Fruit fly (Drosophila melanogaster) whole organism, embryonic: ENCODE data around the gene dyl.

ENCODE experiments used
- Antp ChIP-seq: fragments of 200-800 bp; sonication (Bioruptor generic); optimal IDR thresholded peaks from 3 replicates; lab custom pipeline; 2016; ENCODE audit warnings: missing biosample characterization, missing genetic modification characterization
- CG10321 ChIP-seq: fragments of 200-800 bp; sonication (Bioruptor generic); IDR thresholded peaks from 2 replicates; pipeline ENCODE4 v1.3.6; 2022; ENCODE audit warnings: missing biosample characterization, missing genetic modification characterization
- CG13287 ChIP-seq: fragments of 200-800 bp; sonication (Bioruptor generic); IDR thresholded peaks from 2 replicates; pipeline ENCODE4 v1.3.6; 2022; ENCODE audit warnings: missing biosample characterization, missing genetic modification characterization; ENCODE audit not compliant: partially characterized antibody
- CG15073 ChIP-seq: fragments of 200-800 bp; sonication (Bioruptor generic); optimal IDR thresholded peaks from 2 replicates; lab custom pipeline; 2016; ENCODE audit warnings: missing biosample characterization, missing genetic modification characterization
- CG1603 ChIP-seq: fragments of 200-800 bp; sonication (Bioruptor generic); optimal IDR thresholded peaks from 2 replicates; lab custom pipeline; 2019; ENCODE audit warnings: missing biosample characterization, mild to moderate bottlenecking, missing genetic modification characterization, moderate library complexity
- CG17361 ChIP-seq: fragments of 200-800 bp; sonication (Bioruptor generic); IDR thresholded peaks from 3 replicates; pipeline ENCODE4 v1.3.6; 2022; ENCODE audit warnings: missing biosample characterization, missing genetic modification characterization
- CG18262 ChIP-seq: fragments of 200-800 bp; optimal IDR thresholded peaks from 3 replicates; lab custom pipeline; 2019; ENCODE audit warnings: missing biosample characterization, mild to moderate bottlenecking, missing genetic modification characterization, moderate library complexity
- CG2875 ChIP-seq: fragments of 200-800 bp; sonication (Bioruptor generic); optimal IDR thresholded peaks from 2 replicates; lab custom pipeline; 2017; ENCODE audit warnings: missing biosample characterization, mild to moderate bottlenecking, missing genetic modification characterization, missing genetic modification reagents
- CG2889 ChIP-seq: fragments of 200-800 bp; sonication (Bioruptor generic); IDR thresholded peaks from 3 replicates; pipeline ENCODE4 v1.3.6; 2022; ENCODE audit warnings: missing biosample characterization, missing genetic modification characterization
- CG3407 ChIP-seq: fragments of 200-800 bp; sonication (Bioruptor generic); optimal IDR thresholded peaks from 2 replicates; lab custom pipeline; 2018; ENCODE audit warnings: missing biosample characterization, mild to moderate bottlenecking, missing genetic modification characterization
- CG3838 ChIP-seq: fragments of 200-800 bp; sonication (Bioruptor generic); optimal IDR thresholded peaks from 3 replicates; lab custom pipeline; 2016; ENCODE audit warnings: missing biosample characterization, missing genetic modification characterization
- CG5953 ChIP-seq: fragments of 200-800 bp; sonication (Bioruptor generic); IDR thresholded peaks from 2 replicates; pipeline ENCODE4 v1.3.6; 2022; ENCODE audit warnings: missing biosample characterization, missing genetic modification characterization
- CG6272 ChIP-seq: fragments of 200-800 bp; sonication (Bioruptor generic); IDR thresholded peaks from 2 replicates; pipeline ENCODE4 v1.3.6; 2022; ENCODE audit warnings: missing biosample characterization, missing genetic modification characterization
- CG7271 ChIP-seq: fragments of 200-800 bp; sonication (Bioruptor generic); optimal IDR thresholded peaks from 2 replicates; lab custom pipeline; 2018; ENCODE audit warnings: missing biosample characterization, mild to moderate bottlenecking, missing genetic modification characterization, moderate library complexity
- CG9437 ChIP-seq: fragments of 200-800 bp; sonication (Bioruptor generic); optimal IDR thresholded peaks from 2 replicates; lab custom pipeline; 2018; ENCODE audit warnings: missing biosample characterization, mild to moderate bottlenecking, missing genetic modification characterization
- Chrac-16 ChIP-seq: fragments of 200-800 bp; sonication (Bioruptor generic); optimal IDR thresholded peaks from 3 replicates; lab custom pipeline; 2016; ENCODE audit warnings: missing biosample characterization, missing genetic modification characterization
- CkIIα-i1 ChIP-seq: fragments of 200-800 bp; sonication (Bioruptor generic); IDR thresholded peaks from 2 replicates; pipeline ENCODE4 v1.3.6; 2022; ENCODE audit warnings: missing biosample characterization, missing genetic modification characterization
- D19B ChIP-seq: fragments of 200-800 bp; sonication (Bioruptor generic); optimal IDR thresholded peaks from 2 replicates; lab custom pipeline; 2017; ENCODE audit warnings: missing biosample characterization, mild to moderate bottlenecking, missing genetic modification characterization
- Dek ChIP-seq: fragments of 200-800 bp; sonication (Bioruptor generic); optimal IDR thresholded peaks from 3 replicates; lab custom pipeline; 2019; ENCODE audit warnings: missing biosample characterization, mild to moderate bottlenecking, missing genetic modification characterization, moderate library complexity
- Dip2 ChIP-seq: fragments of 200-800 bp; sonication (Bioruptor generic); IDR thresholded peaks from 2 replicates; pipeline ENCODE4 v1.3.6; 2022; ENCODE audit warnings: missing biosample characterization, missing genetic modification characterization
- Eip74EF ChIP-seq, 2 experiments: fragments of 200-800 bp in 1 of 2; fragments of >200 bp in 1 of 2; sonication (Bioruptor generic) in 1 of 2; optimal IDR thresholded peaks; 2 replicates each; lab custom pipeline; 2017 to 2019; ENCODE audit warnings: missing biosample characterization in 2 of 2, missing genetic modification characterization in 2 of 2, mild to moderate bottlenecking in 1 of 2, moderate library complexity in 1 of 2
- Ets65A ChIP-seq: fragments of 200-800 bp; sonication (Bioruptor generic); peaks from one replicate; lab custom pipeline; 2016; ENCODE audit warnings: missing biosample characterization, missing genetic modification characterization
- HmgZ ChIP-seq: fragments of 200-800 bp; sonication (Bioruptor generic); optimal IDR thresholded peaks from 2 replicates; lab custom pipeline; 2018; ENCODE audit warnings: missing biosample characterization, mild to moderate bottlenecking, missing genetic modification characterization
- Hr39 ChIP-seq: fragments of >200 bp; optimal IDR thresholded peaks from 2 replicates; lab custom pipeline; 2017
- Hr51 ChIP-seq, 2 experiments: fragments of 200-800 bp; sonication (Bioruptor generic); optimal IDR thresholded peaks; 2 replicates in 1 of 2; 3 replicates in 1 of 2; lab custom pipeline; 2016 to 2018; ENCODE audit warnings: missing biosample characterization in 2 of 2, missing genetic modification characterization in 2 of 2, mild to moderate bottlenecking in 1 of 2, moderate library complexity in 1 of 2
- Hsf ChIP-seq: fragments of 200-800 bp; sonication (Bioruptor generic); optimal IDR thresholded peaks from 3 replicates; lab custom pipeline; 2016; ENCODE audit warnings: missing biosample characterization, missing genetic modification characterization
- Lim3 ChIP-seq: fragments of 200-800 bp; sonication (Bioruptor generic); IDR thresholded peaks from 2 replicates; pipeline ENCODE4 v1.3.6; 2022; ENCODE audit warnings: missing biosample characterization, missing genetic modification characterization
- MBD-R2 ChIP-seq: fragments of 200-800 bp; sonication (Bioruptor generic); IDR thresholded peaks from 2 replicates; pipeline ENCODE4 v1.3.6; 2022; ENCODE audit warnings: missing biosample characterization, missing genetic modification characterization
- MESR4 ChIP-seq: fragments of 200-800 bp; sonication (Bioruptor generic); optimal IDR thresholded peaks from 2 replicates; lab custom pipeline; 2018; ENCODE audit warnings: missing biosample characterization, mild to moderate bottlenecking, missing genetic modification characterization, moderate library complexity
- MTF-1 ChIP-seq: fragments of 200-800 bp; sonication (Bioruptor generic); optimal IDR thresholded peaks from 2 replicates; lab custom pipeline; 2018; ENCODE audit warnings: missing biosample characterization, mild to moderate bottlenecking, missing genetic modification characterization, borderline replicate concordance
- Sry-δ ChIP-seq: fragments of 200-800 bp; sonication (Bioruptor generic); optimal IDR thresholded peaks from 2 replicates; lab custom pipeline; 2016; ENCODE audit warnings: missing biosample characterization, missing genetic modification characterization
- Ssrp ChIP-seq: fragments of 200-800 bp; sonication (Bioruptor generic); optimal IDR thresholded peaks from 2 replicates; lab custom pipeline; 2018; ENCODE audit warnings: missing biosample characterization, mild to moderate bottlenecking, missing genetic modification characterization, moderate library complexity
- Stat92E ChIP-seq, 3 experiments: fragments of >200 bp in 2 of 3; fragments of 200-800 bp in 1 of 3; sonication (Bioruptor generic) in 1 of 3; optimal IDR thresholded peaks; 2 replicates each; lab custom pipeline; 2017 to 2019; ENCODE audit warnings: missing biosample characterization in 3 of 3, missing genetic modification characterization in 3 of 3, mild to moderate bottlenecking in 1 of 3, moderate library complexity in 1 of 3
- btn ChIP-seq: fragments of 200-800 bp; sonication (Bioruptor generic); optimal IDR thresholded peaks from 2 replicates; lab custom pipeline; 2016; ENCODE audit warnings: missing biosample characterization, missing genetic modification characterization
- cg ChIP-seq: fragments of 200-800 bp; sonication (Bioruptor generic); optimal IDR thresholded peaks from 3 replicates; lab custom pipeline; 2019; ENCODE audit warnings: missing biosample characterization, mild to moderate bottlenecking, missing genetic modification characterization, moderate library complexity
- chinmo ChIP-seq: fragments of 200-800 bp; sonication (Bioruptor generic); IDR thresholded peaks from 4 replicates; pipeline ENCODE4 v1.3.6; 2022; ENCODE audit warnings: missing biosample characterization, missing genetic modification characterization; ENCODE audit not compliant: partially characterized antibody
- da ChIP-seq: fragments of 200-800 bp; sonication (Bioruptor generic); optimal IDR thresholded peaks from 2 replicates; lab custom pipeline; 2016; ENCODE audit warnings: missing biosample characterization, missing genetic modification characterization
- en ChIP-seq: fragments of 200-800 bp; sonication (Bioruptor generic); optimal IDR thresholded peaks from 2 replicates; lab custom pipeline; 2016; ENCODE audit warnings: missing biosample characterization, missing genetic modification characterization
- fd102C ChIP-seq: fragments of 200-800 bp; sonication (Bioruptor generic); optimal IDR thresholded peaks from 2 replicates; lab custom pipeline; 2018; ENCODE audit warnings: missing biosample characterization, mild to moderate bottlenecking, missing genetic modification characterization, moderate library complexity
- gsb ChIP-seq: fragments of 200-800 bp; sonication (Bioruptor generic); IDR thresholded peaks from 2 replicates; pipeline ENCODE4 v1.3.6; 2022; ENCODE audit warnings: missing biosample characterization, missing genetic modification characterization
- jumu ChIP-seq: fragments of 200-800 bp; sonication (Bioruptor generic); optimal IDR thresholded peaks from 3 replicates; lab custom pipeline; 2016; ENCODE audit warnings: missing biosample characterization, missing genetic modification characterization
- lmd ChIP-seq: fragments of 200-800 bp; sonication (Bioruptor generic); IDR thresholded peaks from 2 replicates; pipeline ENCODE4 v1.3.6; 2022; ENCODE audit warnings: missing biosample characterization, missing genetic modification characterization
- mam ChIP-seq: fragments of 200-800 bp; sonication (Bioruptor generic); optimal IDR thresholded peaks from 3 replicates; lab custom pipeline; 2016; ENCODE audit warnings: missing biosample characterization, missing genetic modification characterization
- pros ChIP-seq: fragments of 200-800 bp; sonication (Bioruptor generic); optimal IDR thresholded peaks from 3 replicates; lab custom pipeline; 2019; ENCODE audit warnings: missing biosample characterization, mild to moderate bottlenecking, missing genetic modification characterization, moderate library complexity
- schlank ChIP-seq: fragments of 200-800 bp; sonication (Bioruptor generic); optimal IDR thresholded peaks from 2 replicates; lab custom pipeline; 2018; ENCODE audit warnings: missing biosample characterization, mild to moderate bottlenecking, missing genetic modification characterization
- sna ChIP-seq: fragments of 200-800 bp; sonication (Bioruptor generic); IDR thresholded peaks from 2 replicates; pipeline ENCODE4 v1.3.6; 2022; ENCODE audit warnings: missing biosample characterization, missing genetic modification characterization; ENCODE audit not compliant: partially characterized antibody
- sob ChIP-seq: fragments of 200-800 bp; sonication (Bioruptor generic); IDR thresholded peaks from 2 replicates; pipeline ENCODE4 v1.3.6; 2022; ENCODE audit warnings: missing biosample characterization, missing genetic modification characterization
- sug ChIP-seq: fragments of 200-800 bp; optimal IDR thresholded peaks from 2 replicates; lab custom pipeline; 2019; ENCODE audit warnings: missing biosample characterization, mild to moderate bottlenecking, missing genetic modification characterization, moderate library complexity
- tin ChIP-seq: fragments of 200-800 bp; sonication (Bioruptor generic); optimal IDR thresholded peaks from 3 replicates; lab custom pipeline; 2016; ENCODE audit warnings: missing biosample characterization, missing genetic modification characterization
- wdn ChIP-seq: fragments of 200-800 bp; sonication (Bioruptor generic); IDR thresholded peaks from 2 replicates; pipeline ENCODE4 v1.3.6; 2022; ENCODE audit warnings: missing biosample characterization, missing genetic modification characterization

dyl gene

dm6 chr3L:4259102-4259558 is 48.4 kb downstream of the dyl start, which contains the start of the genes CG15011 and CG1309 (continued):
- TF ChIP-seq Hr39 (lab: Kevin White, UChicago) = no peak
- TF ChIP-seq MESR4 (GFP tag; lab: Kevin White, UChicago) = peak; percentile 63
- TF ChIP-seq Ssrp = peak; percentile 79
- TF ChIP-seq Hr51 (GFP tag; optimal IDR thresholded peaks at IDR 0.05; lab: Kevin White, UChicago) = peak; percentile 80 to 81
- TF ChIP-seq CkIIα-i1 (GFP tag; lab: Robert Waterston, UW) = no peak
- TF ChIP-seq MBD-R2 (GFP tag; lab: Robert Waterston, UW) = peak; percentile 97
- TF ChIP-seq D19B (GFP tag; lab: Kevin White, UChicago) = peak; percentile 59
- peak; percentile 78 for TF ChIP-seq sob (GFP tag; lab: Robert Waterston, UW)
- TF ChIP-seq lmd (GFP tag; lab: Robert Waterston, UW) = peak; percentile 83
- TF ChIP-seq CG2889 (GFP tag; lab: Robert Waterston, UW) = peak; percentile 74; the same call in 2 of the 3 replicates
- peak; percentile 85 for TF ChIP-seq Chrac-16 (GFP tag; lab: Kevin White, UChicago)
- TF ChIP-seq CG1603 (tag; lab: Kevin White, UChicago) = peak; percentile 88
- peak in 1 of 3 experiments; percentile 35 for TF ChIP-seq Stat92E (GFP tag; optimal IDR thresholded peaks at IDR 0.05; lab: Kevin White, UChicago)
- TF ChIP-seq schlank (tag; lab: Kevin White, UChicago) = peak; percentile 8
- TF ChIP-seq pros (GFP tag; lab: Kevin White, UChicago) = no peak
- no peak for TF ChIP-seq sna (GFP tag; lab: Robert Waterston, UW)
- TF ChIP-seq fd102C (GFP tag; lab: Kevin White, UChicago) = peak; percentile 68
- no peak for TF ChIP-seq MTF-1
- TF ChIP-seq CG5953 (GFP tag; lab: Robert Waterston, UW) = no peak
- peak; percentile 91 for TF ChIP-seq mam (GFP tag; lab: Kevin White, UChicago)
- TF ChIP-seq wdn (GFP tag; lab: Robert Waterston, UW) = peak; percentile 71
- peak in 1 of 2 experiments; percentile 53 for TF ChIP-seq Eip74EF (GFP tag; optimal IDR thresholded peaks at IDR 0.05; lab: Kevin White, UChicago)
- TF ChIP-seq btn (GFP tag; lab: Kevin White, UChicago) = peak; percentile 59
- peak; percentile 83 for TF ChIP-seq Antp (GFP tag; lab: Kevin White, UChicago)
- TF ChIP-seq da = peak; percentile 87
- peak; percentile 67 for TF ChIP-seq en (GFP tag; lab: Kevin White, UChicago)
- no peak for TF ChIP-seq cg (GFP tag; lab: Kevin White, UChicago)
- TF ChIP-seq chinmo (GFP tag; lab: Robert Waterston, UW) = 0 out of 4 replicates have a peak, but pooled peaks have one; percentile 32
- 0 out of 2 replicates have a peak, but pooled peaks have one; percentile 6 for TF ChIP-seq CG10321 (GFP tag; lab: Robert Waterston, UW)
- peak; percentile 81 for TF ChIP-seq jumu (GFP tag; lab: Kevin White, UChicago)
- no peak for TF ChIP-seq CG7271 (tag; lab: Kevin White, UChicago)
- TF ChIP-seq Hsf (GFP tag; lab: Kevin White, UChicago) = peak; percentile 91
- peak; percentile 64; the same call in 1 of the 2 replicates for TF ChIP-seq CG13287 (GFP tag; lab: Robert Waterston, UW)
- peak; percentile 70 for TF ChIP-seq Sry-δ (GFP tag; lab: Kevin White, UChicago)
- peak; percentile 99 for TF ChIP-seq Ets65A (GFP tag; lab: Kevin White, UChicago)
- TF ChIP-seq CG9437 (GFP tag; lab: Kevin White, UChicago) = peak; percentile 63
- peak; percentile 94 for TF ChIP-seq HmgZ
- TF ChIP-seq CG17361 (GFP tag; lab: Robert Waterston, UW) = peak; percentile 88
- TF ChIP-seq gsb (GFP tag; lab: Robert Waterston, UW) = no peak; the same call in 1 of the 2 replicates
- peak; percentile 28 for TF ChIP-seq CG2875 (GFP tag; lab: Kevin White, UChicago)
- TF ChIP-seq sug = peak; percentile 92
- peak; percentile 61 for TF ChIP-seq CG3407 (GFP tag; lab: Kevin White, UChicago)
- TF ChIP-seq CG15073 (GFP tag; lab: Kevin White, UChicago) = peak; percentile 26
- TF ChIP-seq tin = peak; percentile 83
- peak; percentile 85 for TF ChIP-seq CG18262
- TF ChIP-seq CG3838 (GFP tag; lab: Kevin White, UChicago) = peak; percentile 64
- TF ChIP-seq Dip2 (GFP tag; lab: Robert Waterston, UW) = no peak
- peak; percentile 79 for TF ChIP-seq CG6272 (GFP tag; lab: Robert Waterston, UW)
- TF ChIP-seq Lim3 (GFP tag; lab: Robert Waterston, UW) = no peak
- TF ChIP-seq Dek (tag; lab: Kevin White, UChicago) = peak; percentile 82
